Worm (Caenorhabditis elegans) whole organism, L4 larva: ENCODE data around the gene ccd-5.

Experiments used
- F37D6.2 ChIP-seq: sonication (generic microtip); optimal IDR thresholded peaks from 2 replicates; lab custom pipeline; 2016; ENCODE audit warnings: mild to moderate bottlenecking, missing genetic modification characterization, missing compliant biosample characterization
- F44E2.7 ChIP-seq: fragments of 200-800 bp; sonication (Bioruptor generic); IDR thresholded peaks from 2 replicates; pipeline ENCODE4 v2.1.2; 2022; ENCODE audit warnings: missing genetic modification characterization, missing compliant biosample characterization
- Y105C5A.15 ChIP-seq: fragments of 200-800 bp; sonication (Bioruptor generic); IDR thresholded peaks from 2 replicates; pipeline ENCODE4 v1.3.6; 2022; ENCODE audit warnings: missing genetic modification characterization, missing compliant biosample characterization
- Y48G9A.11 ChIP-seq: fragments of 200-800 bp; sonication (Bioruptor generic); IDR thresholded peaks from 2 replicates; pipeline ENCODE4 v1.3.6; 2022; ENCODE audit warnings: missing genetic modification reagents, missing genetic modification characterization, missing compliant biosample characterization
- Y5F2A.4 ChIP-seq: fragments of 200-800 bp; sonication (Bioruptor generic); optimal IDR thresholded peaks from 2 replicates; lab custom pipeline; 2018; ENCODE audit warnings: mild to moderate bottlenecking, missing genetic modification characterization, missing compliant biosample characterization
- aha-1 ChIP-seq: fragments of 150-350 bp; peaks from one replicate; lab custom pipeline; 2014; ENCODE audit warnings: missing biosample characterization, missing genetic modification characterization
- aly-2 ChIP-seq: sonication (generic microtip); optimal IDR thresholded peaks from 2 replicates; lab custom pipeline; 2018; ENCODE audit warnings: missing biosample characterization, missing genetic modification characterization
- ama-1 ChIP-seq: fragments of 150-350 bp; optimal IDR thresholded peaks from 2 replicates; lab custom pipeline; 2014; ENCODE audit warnings: inconsistent platforms, mixed read lengths
- arid-1 ChIP-seq: fragments of 200-800 bp; sonication (Bioruptor generic); conservative IDR thresholded peaks from 2 replicates; pipeline ENCODE4 v1.3.6; 2022; ENCODE audit warnings: missing genetic modification reagents, missing genetic modification characterization, missing compliant biosample characterization
- attf-4 ChIP-seq: sonication (generic microtip); optimal IDR thresholded peaks from 3 replicates; lab custom pipeline; 2017; ENCODE audit warnings: missing biosample characterization, missing genetic modification characterization
- ceh-44 ChIP-seq: fragments of 200-800 bp; sonication (Bioruptor generic); IDR thresholded peaks from 2 replicates; pipeline ENCODE4 v1.3.6; 2022; ENCODE audit warnings: missing genetic modification reagents, missing genetic modification characterization, missing compliant biosample characterization
- ces-1 ChIP-seq: fragments of 150-350 bp; sonication (generic microtip); optimal IDR thresholded peaks from 4 replicates; lab custom pipeline; 2014; ENCODE audit warnings: missing biosample characterization, missing genetic modification reagents, missing genetic modification characterization
- cey-2 ChIP-seq: sonication (generic microtip); optimal IDR thresholded peaks from 3 replicates; lab custom pipeline; 2017; ENCODE audit warnings: missing genetic modification characterization, mild to moderate bottlenecking, missing compliant biosample characterization, antibody characterized with exemption, borderline replicate concordance; ENCODE audit not compliant: insufficient read depth
- daf-12 ChIP-seq: fragments of 150-350 bp; optimal IDR thresholded peaks from 2 replicates; lab custom pipeline; 2014; ENCODE audit warnings: missing biosample characterization, missing genetic modification reagents, missing genetic modification characterization
- daf-16 ChIP-seq, 3 experiments: sonication (generic microtip); optimal IDR thresholded peaks; 2 replicates each; lab custom pipeline; 2016 to 2017; ENCODE audit warnings: missing genetic modification characterization in 3 of 3, missing genetic modification reagents in 3 of 3, mild to moderate bottlenecking in 2 of 3, missing compliant biosample characterization in 2 of 3, missing biosample characterization in 1 of 3, moderate library complexity in 1 of 3
- daf-8 ChIP-seq: fragments of 200-800 bp; sonication (Bioruptor generic); IDR thresholded peaks from 2 replicates; pipeline ENCODE4 v1.3.6; 2022; ENCODE audit warnings: missing genetic modification characterization, missing compliant biosample characterization
- dmd-8 ChIP-seq: fragments of 200-800 bp; sonication (Bioruptor generic); IDR thresholded peaks from 2 replicates; pipeline ENCODE4 v1.3.6; 2022; ENCODE audit warnings: missing genetic modification characterization, missing compliant biosample characterization
- dpl-1 ChIP-seq: fragments of 150-350 bp; optimal IDR thresholded peaks from 2 replicates; lab custom pipeline; 2014; ENCODE audit warnings: missing biosample characterization, missing genetic modification reagents, missing genetic modification characterization
- dve-1 ChIP-seq: sonication (generic microtip); optimal IDR thresholded peaks from 2 replicates; lab custom pipeline; 2017; ENCODE audit warnings: antibody characterized with exemption, mild to moderate bottlenecking, missing genetic modification characterization, missing compliant biosample characterization; ENCODE audit not compliant: insufficient read depth
- egl-27 ChIP-seq: sonication (generic microtip); optimal IDR thresholded peaks from 3 replicates; lab custom pipeline; 2017; ENCODE audit warnings: missing biosample characterization, missing genetic modification reagents, missing genetic modification characterization
- hlh-11 ChIP-seq: fragments of 200-800 bp; sonication (Bioruptor generic); optimal IDR thresholded peaks from 2 replicates; lab custom pipeline; 2018; ENCODE audit warnings: mild to moderate bottlenecking, missing genetic modification characterization, missing compliant biosample characterization
- hmg-1.1 ChIP-seq: fragments of 200-800 bp; sonication (Bioruptor generic); IDR thresholded peaks from 2 replicates; pipeline ENCODE4 v1.3.6; 2022; ENCODE audit warnings: missing genetic modification reagents, missing genetic modification characterization, missing compliant biosample characterization
- lim-7 ChIP-seq: fragments of 200-800 bp; sonication (Bioruptor generic); IDR thresholded peaks from 2 replicates; pipeline ENCODE4 v1.3.6; 2022; ENCODE audit warnings: missing genetic modification characterization, missing compliant biosample characterization
- lin-13 ChIP-seq: fragments of 150-350 bp; optimal IDR thresholded peaks from 2 replicates; lab custom pipeline; 2014; ENCODE audit warnings: missing biosample characterization, missing genetic modification reagents, missing genetic modification characterization
- lsy-2 ChIP-seq, 2 experiments: fragments of 150-350 bp in 1 of 2; sonication (generic microtip) in 1 of 2; optimal IDR thresholded peaks; 2 replicates each; lab custom pipeline; 2014 to 2017; ENCODE audit warnings: missing biosample characterization in 2 of 2, missing genetic modification characterization in 2 of 2
- mep-1 ChIP-seq: fragments of 150-350 bp; sonication (generic microtip); optimal IDR thresholded peaks from 3 replicates; lab custom pipeline; 2014; ENCODE audit warnings: missing biosample characterization, missing genetic modification characterization
- mes-2 ChIP-seq: sonication (generic microtip); optimal IDR thresholded peaks from 2 replicates; lab custom pipeline; 2016; ENCODE audit warnings: missing genotype, mild to moderate bottlenecking, missing genetic modification characterization, missing compliant biosample characterization; ENCODE audit not compliant: poor library complexity, severe bottlenecking
- mxl-2 ChIP-seq: fragments of 200-800 bp; sonication (Bioruptor generic); conservative IDR thresholded peaks from 2 replicates; pipeline ENCODE4 v1.3.6; 2022; ENCODE audit warnings: missing genetic modification reagents, missing genetic modification characterization, missing compliant biosample characterization
- mxl-3 ChIP-seq: fragments of 200-800 bp; sonication (Bioruptor generic); optimal IDR thresholded peaks from 2 replicates; lab custom pipeline; 2018; ENCODE audit warnings: mild to moderate bottlenecking, missing genetic modification characterization, missing compliant biosample characterization
- nhr-111 ChIP-seq: fragments of 200-800 bp; sonication (Bioruptor generic); optimal IDR thresholded peaks from 2 replicates; lab custom pipeline; 2018; ENCODE audit warnings: mild to moderate bottlenecking, missing genetic modification characterization, missing compliant biosample characterization
- nhr-25 ChIP-seq: sonication (generic microtip); optimal IDR thresholded peaks from 2 replicates; lab custom pipeline; 2017; ENCODE audit warnings: missing genetic modification characterization, mild to moderate bottlenecking, missing compliant biosample characterization, antibody characterized with exemption, moderate library complexity, borderline replicate concordance; ENCODE audit not compliant: insufficient read depth
- nhr-28 ChIP-seq: fragments of 150-350 bp; optimal IDR thresholded peaks from 2 replicates; lab custom pipeline; 2014; ENCODE audit warnings: missing biosample characterization, missing genetic modification characterization
- nhr-41 ChIP-seq: fragments of 200-800 bp; sonication (Bioruptor generic); IDR thresholded peaks from 2 replicates; pipeline ENCODE4 v1.3.6; 2022; ENCODE audit warnings: missing genetic modification reagents, missing genetic modification characterization, missing compliant biosample characterization
- nhr-42 ChIP-seq: fragments of 200-800 bp; sonication (Bioruptor generic); IDR thresholded peaks from 2 replicates; pipeline ENCODE4 v1.3.6; 2022; ENCODE audit warnings: missing genetic modification characterization, missing compliant biosample characterization
- pha-4 ChIP-seq, 2 experiments: fragments of 150-350 bp in 1 of 2; fragments of 200-800 bp in 1 of 2; sonication (Bioruptor generic) in 1 of 2; IDR thresholded peaks in 1 of 2; optimal IDR thresholded peaks in 1 of 2; 2 replicates each; pipeline versions ENCODE4 v1.3.6 to Lab custom; 2014 to 2022; ENCODE audit warnings: missing genetic modification characterization in 2 of 2, missing genetic modification reagents in 2 of 2, missing biosample characterization in 1 of 2, missing compliant biosample characterization in 1 of 2
- php-3 ChIP-seq: fragments of 200-800 bp; sonication (Bioruptor generic); IDR thresholded peaks from 2 replicates; pipeline ENCODE4 v1.3.6; 2022; ENCODE audit warnings: missing genetic modification reagents, missing genetic modification characterization, missing compliant biosample characterization
- pqm-1 ChIP-seq: sonication (generic microtip); optimal IDR thresholded peaks from 2 replicates; lab custom pipeline; 2017; ENCODE audit warnings: missing biosample characterization, missing genetic modification characterization
- sdz-12 ChIP-seq: fragments of 200-800 bp; sonication (Bioruptor generic); optimal IDR thresholded peaks from 2 replicates; lab custom pipeline; 2018; ENCODE audit warnings: mild to moderate bottlenecking, missing genetic modification characterization, missing compliant biosample characterization
- skn-1 ChIP-seq: fragments of 150-350 bp; optimal IDR thresholded peaks from 2 replicates; lab custom pipeline; 2014; ENCODE audit warnings: missing biosample characterization, missing genetic modification characterization
- snpc-1.2 ChIP-seq: fragments of 200-800 bp; sonication (Bioruptor generic); IDR thresholded peaks from 2 replicates; pipeline ENCODE4 v1.3.6; 2022; ENCODE audit warnings: missing genetic modification reagents, missing genetic modification characterization, missing compliant biosample characterization
- spr-1 ChIP-seq: sonication (generic microtip); optimal IDR thresholded peaks from 2 replicates; lab custom pipeline; 2016; ENCODE audit warnings: mild to moderate bottlenecking, missing genetic modification characterization, missing compliant biosample characterization
- unc-130 ChIP-seq: sonication (generic microtip); optimal IDR thresholded peaks from 2 replicates; lab custom pipeline; 2016; ENCODE audit warnings: missing genetic modification reagents, missing genetic modification characterization, missing compliant biosample characterization
- unc-39 ChIP-seq: sonication (generic microtip); optimal IDR thresholded peaks from 2 replicates; lab custom pipeline; 2017; ENCODE audit warnings: missing biosample characterization, missing genetic modification characterization
- unc-62 ChIP-seq, 3 experiments: fragments of 150-350 bp in 1 of 3; sonication (generic microtip); optimal IDR thresholded peaks in 2 of 3; peaks in 1 of 3; 1 replicate in 1 of 3; 2 replicates in 2 of 3; lab custom pipeline; 2014 to 2017; ENCODE audit warnings: missing biosample characterization in 3 of 3, missing genetic modification characterization in 3 of 3, missing genetic modification reagents in 3 of 3, missing genotype in 1 of 3
- zfp-3 ChIP-seq: fragments of 200-800 bp; sonication (Bioruptor generic); conservative IDR thresholded peaks from 2 replicates; pipeline ENCODE4 v1.3.6; 2022; ENCODE audit warnings: missing genetic modification reagents, missing genetic modification characterization, missing compliant biosample characterization
- zip-11 ChIP-seq: fragments of 200-800 bp; sonication (Bioruptor generic); IDR thresholded peaks from 2 replicates; pipeline ENCODE4 v1.3.6; 2022; ENCODE audit warnings: missing genetic modification characterization, missing compliant biosample characterization

The ccd-5 gene

DNA sequence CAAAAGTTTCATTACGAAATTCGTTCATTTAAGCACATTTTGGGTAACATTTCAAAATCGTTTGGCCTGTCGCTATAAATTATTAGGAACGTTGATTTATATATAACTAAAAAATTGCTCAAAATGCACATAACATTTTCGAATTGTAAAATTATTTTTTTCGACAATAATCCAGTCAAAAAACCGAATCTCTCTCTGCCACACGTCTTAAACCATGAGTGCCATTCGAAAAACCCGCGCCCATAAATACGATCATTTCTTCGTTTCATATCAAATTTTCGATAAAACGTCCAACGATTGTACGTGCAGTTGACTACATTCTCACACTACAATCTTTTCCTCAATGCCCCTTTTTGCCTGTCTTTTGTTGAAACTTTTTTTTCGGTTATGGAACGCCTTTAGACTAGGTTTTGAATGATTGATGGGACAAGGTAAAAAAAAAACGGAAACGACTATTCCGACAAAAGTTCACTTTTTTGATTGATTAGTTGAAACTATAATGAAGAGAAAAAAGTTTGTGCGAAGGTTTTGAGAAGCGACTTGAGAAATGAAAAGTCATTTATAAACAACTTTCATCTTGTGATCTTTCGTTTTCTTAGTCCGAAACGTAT, 20.3 kb upstream of the ccd-5 start (continued):
- TF ChIP-seq hmg-1.1 (GFP tag; lab: Robert Waterston, UW) (no peak), aha-1 (tag; lab: Kevin White, UChicago) (peak; percentile 95), dpl-1 (GFP tag; lab: Kevin White, UChicago) (no peak), mep-1 (peak; percentile 15), dve-1 (tag; lab: Kevin White, UChicago) (peak; percentile 1), nhr-25 (tag; lab: Kevin White, UChicago) (peak; percentile 23), zip-11 (GFP tag; lab: Robert Waterston, UW) (no peak), spr-1 (tag; lab: Kevin White, UChicago) (no peak), ama-1 (lab: Kevin White, UChicago) (peak; percentile 10), mes-2 (no peak), Y5F2A.4 (GFP tag; lab: Kevin White, UChicago) (no peak)

ce11 chrX:2591586-2592000, 19.1 kb upstream of the ccd-5 start:
- TF ChIP-seq zip-11 (GFP tag; lab: Robert Waterston, UW) (no peak), nhr-25 (tag; lab: Kevin White, UChicago) (peak; percentile 88), ceh-44 (GFP tag; lab: Robert Waterston, UW) (no peak), snpc-1.2 (GFP tag; lab: Robert Waterston, UW) (no peak), nhr-28 (tag; lab: Kevin White, UChicago) (peak; percentile 55), zfp-3 (GFP tag; lab: Robert Waterston, UW) (no peak), egl-27 (no peak), daf-12 (tag; lab: Kevin White, UChicago) (no peak), hlh-11 (tag; lab: Kevin White, UChicago) (peak; percentile 77), lim-7 (no peak), aly-2 (no peak), skn-1 (tag; lab: Kevin White, UChicago) (no peak), nhr-42 (GFP tag; lab: Robert Waterston, UW) (no peak), lin-13 (no peak), lsy-2 (tag; optimal IDR thresholded peaks at IDR 0.05; lab: Kevin White, UChicago) (peak in 1 of 2 experiments; percentile 10), arid-1 (GFP tag; lab: Robert Waterston, UW) (0 out of 2 replicates have a peak, but pooled peaks have one; percentile 26), Y105C5A.15 (GFP tag; lab: Robert Waterston, UW) (no peak), ama-1 (lab: Kevin White, UChicago) (no peak), aha-1 (tag; lab: Kevin White, UChicago) (peak; percentile 85), php-3 (no peak), mxl-2 (GFP tag; lab: Robert Waterston, UW) (0 out of 2 replicates have a peak, but pooled peaks have one; percentile 35), Y48G9A.11 (GFP tag; lab: Robert Waterston, UW) (no peak), pqm-1 (tag; lab: Kevin White, UChicago) (no peak), nhr-111 (GFP tag; lab: Kevin White, UChicago) (no peak), unc-130 (GFP tag; lab: Kevin White, UChicago) (no peak), cey-2 (no peak), attf-4 (no peak), ces-1 (GFP tag; lab: Kevin White, UChicago) (no peak), pha-4 (GFP tag; IDR thresholded peaks at IDR 0.05; lab: Robert Waterston, UW) (no peak), pha-4 (tag; optimal IDR thresholded peaks at IDR 0.05; lab: Kevin White, UChicago) (no peak), daf-16 (GFP tag; optimal IDR thresholded peaks at IDR 0.05; lab: Kevin White, UChicago) (no peak), daf-16 (tag; optimal IDR thresholded peaks at IDR 0.05; lab: Kevin White, UChicago) (peak; percentile 48), sdz-12 (no peak), mxl-3 (GFP tag; lab: Kevin White, UChicago) (peak; percentile 61), unc-39 (no peak), F44E2.7 (GFP tag; lab: Robert Waterston, UW) (no peak), dmd-8 (GFP tag; lab: Robert Waterston, UW) (no peak), nhr-41 (GFP tag; lab: Robert Waterston, UW) (no peak), daf-8 (no peak), F37D6.2 (no peak), unc-62 (GFP tag; optimal IDR thresholded peaks at IDR 0.05 in 1 of 2; lab: Kevin White, UChicago) (no peak), unc-62 (tag; optimal IDR thresholded peaks at IDR 0.05; lab: Kevin White, UChicago) (no peak)
